Fruit fly (Drosophila melanogaster): ENCODE results near the gene Cph.
A peak's percentile ranks its signal among the peaks of the same experiment; 100 is the strongest.

Cph gene

DNA sequence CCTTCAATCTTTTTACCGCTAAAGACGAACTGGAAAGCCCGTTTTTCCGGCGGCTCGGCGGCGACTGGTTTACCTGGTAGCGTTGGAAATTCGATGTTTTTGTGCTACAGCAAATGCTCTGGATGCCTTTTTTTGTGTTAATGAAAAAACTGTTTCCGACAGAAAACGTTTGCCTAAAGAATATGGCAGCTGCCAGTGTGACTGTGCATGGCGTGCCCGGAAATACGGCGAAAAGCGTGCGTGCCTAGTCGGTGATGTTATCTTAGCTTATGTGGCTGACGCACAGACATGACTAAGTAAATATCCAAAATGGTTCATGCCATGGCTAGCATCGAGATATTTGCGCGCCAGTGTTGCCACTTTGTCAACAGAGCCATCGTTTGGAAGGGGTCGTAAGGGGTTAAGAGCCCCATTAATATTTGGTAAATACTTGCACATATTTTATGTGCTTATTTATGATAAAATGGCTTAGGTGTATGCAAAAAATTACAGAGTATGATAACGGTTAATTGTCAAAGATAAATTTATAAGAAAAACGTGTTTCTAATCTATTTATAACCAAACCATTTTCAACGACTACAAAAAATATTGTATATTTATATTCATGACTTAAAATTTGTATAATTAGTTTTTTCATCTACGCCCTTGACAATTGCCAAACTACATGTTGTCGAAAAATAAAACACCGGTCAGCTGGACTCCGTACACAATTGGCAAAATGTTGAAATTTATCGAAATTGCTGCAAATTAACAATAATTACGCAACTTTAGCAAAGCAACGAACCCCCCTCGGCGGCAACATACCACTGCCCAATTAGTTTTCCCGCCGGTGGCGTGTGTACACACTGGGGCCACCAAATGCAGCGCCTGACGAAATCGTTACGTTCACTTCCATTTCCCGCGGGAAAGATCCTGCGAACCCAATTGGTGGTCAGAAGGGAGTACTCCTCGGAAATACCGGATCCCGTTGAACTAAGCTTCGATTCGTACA is 148.8 kb downstream of the Cph start, which contains the start of gene CG2059 (continued):
- TF ChIP-seq tll (GFP tag; optimal IDR thresholded peaks at IDR 0.05) (no peak), Sin3A (optimal IDR thresholded peaks at IDR 0.05) (peak; percentile 54), pzg (GFP tag; optimal IDR thresholded peaks at IDR 0.05) (peak; percentile 99), Neu2 (GFP tag; optimal IDR thresholded peaks at IDR 0.05; ENCODE audit: borderline replicate concordance) (no peak), trem (tag; optimal IDR thresholded peaks at IDR 0.05) (peak; percentile 75), MESR4 (GFP tag; optimal IDR thresholded peaks at IDR 0.05) (peak; percentile 95), E2f2 (GFP tag; IDR thresholded peaks at IDR 0.05) (no peak; the same call in none of the 2 replicates), CG30431 (GFP tag; optimal IDR thresholded peaks at IDR 0.05) (peak; percentile 24), cg (GFP tag; optimal IDR thresholded peaks at IDR 0.05) (no peak), CG33213 (GFP tag; optimal IDR thresholded peaks at IDR 0.05) (peak; percentile 80), hth (optimal IDR thresholded peaks at IDR 0.05) (no peak)

DNA sequence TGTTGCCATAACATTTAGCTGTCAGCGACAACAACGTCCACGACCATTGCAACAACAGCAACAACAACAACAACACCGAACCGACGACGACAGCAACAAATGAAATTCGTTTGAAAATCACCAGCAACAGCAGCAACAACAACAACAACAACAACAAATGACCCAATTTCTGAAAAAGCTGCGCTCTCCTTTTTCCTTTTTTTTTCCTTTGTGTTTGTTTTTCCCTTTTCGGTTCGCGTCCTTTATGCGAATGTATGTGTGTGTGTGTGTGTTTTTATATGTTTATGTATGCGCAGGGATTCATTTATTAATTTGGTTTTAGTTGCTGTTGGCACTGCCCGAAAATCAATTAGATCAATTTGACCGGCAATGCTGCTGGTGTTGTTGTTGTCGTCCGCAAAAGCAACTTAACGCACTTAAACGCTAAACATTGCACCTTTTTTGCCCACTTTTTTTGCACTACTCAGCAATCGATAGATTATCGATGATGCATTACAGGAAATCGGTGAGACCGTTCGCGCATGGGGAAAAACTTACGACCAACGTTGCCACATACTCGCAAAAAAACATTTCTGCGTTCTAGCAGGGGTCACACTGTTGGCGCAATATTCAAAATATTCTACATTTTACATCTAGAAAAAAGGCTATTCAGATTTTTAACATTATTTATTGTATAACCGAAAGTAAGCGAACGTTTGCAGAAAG is 153.4 kb downstream of the Cph start, which contains the start of gene unc-119:
unc-119 (minus strand) TSS at position 488 of the 705 bp plus-strand sequence.
- peak; percentile 52; the same call in 1 of the 2 replicates for TF ChIP-seq ato (GFP tag; IDR thresholded peaks at IDR 0.05; ENCODE audit: partially characterized antibody)
- no peak for TF ChIP-seq CG10209 (GFP tag; optimal IDR thresholded peaks at IDR 0.05)
- no peak for TF ChIP-seq Hr78 (GFP tag; optimal IDR thresholded peaks at IDR 0.05)
- TF ChIP-seq CG7745 (tag; optimal IDR thresholded peaks at IDR 0.05), result no peak
- TF ChIP-seq zen2 (GFP tag; IDR thresholded peaks at IDR 0.05; ENCODE audit: partially characterized antibody), result no peak; the same call in 2 of the 3 replicates
- TF ChIP-seq tin (GFP tag; optimal IDR thresholded peaks at IDR 0.05), result no peak
- no peak for TF ChIP-seq fd96Cb (tag; optimal IDR thresholded peaks at IDR 0.05)
- TF ChIP-seq Sox100B (GFP tag; optimal IDR thresholded peaks at IDR 0.05), result no peak
- no peak for TF ChIP-seq Kr (GFP tag; optimal IDR thresholded peaks at IDR 0.05)
- no peak for TF ChIP-seq Oli (tag; optimal IDR thresholded peaks at IDR 0.05)
- no peak for TF ChIP-seq toy (GFP tag; IDR thresholded peaks at IDR 0.05)
- peak; percentile 79 for TF ChIP-seq CG2116 (GFP tag; optimal IDR thresholded peaks at IDR 0.05)
- no peak for TF ChIP-seq btn (GFP tag; optimal IDR thresholded peaks at IDR 0.05)
- peak; percentile 79 for TF ChIP-seq BEAF-32 (GFP tag; optimal IDR thresholded peaks at IDR 0.05)
- TF ChIP-seq CG15601 (tag; optimal IDR thresholded peaks at IDR 0.05), result peak; percentile 38
- no peak for TF ChIP-seq CG1832 (GFP tag; optimal IDR thresholded peaks at IDR 0.05)
- no peak for TF ChIP-seq CG8388 (GFP tag; optimal IDR thresholded peaks at IDR 0.05)
- peak; percentile 39 for TF ChIP-seq CG12299 (tag; optimal IDR thresholded peaks at IDR 0.05)
- TF ChIP-seq CG1024 (GFP tag; IDR thresholded peaks at IDR 0.05), result no peak
- no peak for TF ChIP-seq Doc2 (GFP tag; IDR thresholded peaks at IDR 0.05)
- peak; percentile 80 for TF ChIP-seq rib (GFP tag; IDR thresholded peaks at IDR 0.05)
- peak; percentile 1; the same call in 1 of the 2 replicates for TF ChIP-seq sna (GFP tag; IDR thresholded peaks at IDR 0.05; ENCODE audit: partially characterized antibody)
- peak; percentile 93 for TF ChIP-seq pzg (GFP tag; optimal IDR thresholded peaks at IDR 0.05)
- TF ChIP-seq jing (GFP tag; optimal IDR thresholded peaks at IDR 0.05), result no peak
- peak; percentile 78 for TF ChIP-seq knrl (GFP tag; IDR thresholded peaks at IDR 0.05; ENCODE audit: partially characterized antibody)
- TF ChIP-seq CG12219 (GFP tag; optimal IDR thresholded peaks at IDR 0.05), result no peak
- TF ChIP-seq CG4617 (GFP tag; optimal IDR thresholded peaks at IDR 0.05; ENCODE audit: borderline replicate concordance), result peak; percentile 77
- TF ChIP-seq CG13624 (GFP tag; optimal IDR thresholded peaks at IDR 0.05), result no peak
- TF ChIP-seq CG10267 (tag; optimal IDR thresholded peaks at IDR 0.05), result peak; percentile 34
- peak; percentile 74 for TF ChIP-seq cg (GFP tag; optimal IDR thresholded peaks at IDR 0.05)
- no peak for TF ChIP-seq Dip2 (GFP tag; IDR thresholded peaks at IDR 0.05)
- TF ChIP-seq ac (GFP tag; optimal IDR thresholded peaks at IDR 0.05), result no peak
- TF ChIP-seq Sry-δ (GFP tag; optimal IDR thresholded peaks at IDR 0.05), result peak; percentile 76
- no peak for TF ChIP-seq gsb (GFP tag; IDR thresholded peaks at IDR 0.05)
- no peak for TF ChIP-seq pum (GFP tag; optimal IDR thresholded peaks at IDR 0.05)
- TF ChIP-seq disco-r (GFP tag; optimal IDR thresholded peaks at IDR 0.05), result no peak
